Worm (Caenorhabditis elegans) whole organism, L2 larva: ENCODE data around the gene Y47D7A.17.

ENCODE experiments used
- ZK546.5 ChIP-seq: sonication (generic microtip); optimal IDR thresholded peaks from 2 replicates; lab custom pipeline; 2017; ENCODE audit warnings: missing biosample characterization, missing genetic modification characterization
- ama-1 ChIP-seq: fragments of 150-350 bp; optimal IDR thresholded peaks from 2 replicates; lab custom pipeline; 2018; ENCODE audit warnings: inconsistent platforms
- ceh-16 ChIP-seq: fragments of 150-350 bp; optimal IDR thresholded peaks from 2 replicates; lab custom pipeline; 2014; ENCODE audit warnings: missing biosample characterization, missing genetic modification characterization
- elt-3 ChIP-seq: sonication (generic microtip); optimal IDR thresholded peaks from 2 replicates; lab custom pipeline; 2017; ENCODE audit warnings: missing biosample characterization, missing genetic modification characterization
- nhr-129 ChIP-seq: fragments of 150-350 bp; optimal IDR thresholded peaks from 2 replicates; lab custom pipeline; 2014; ENCODE audit warnings: missing biosample characterization, missing genetic modification characterization
- nhr-237 ChIP-seq: fragments of 150-350 bp; optimal IDR thresholded peaks from 2 replicates; lab custom pipeline; 2014; ENCODE audit warnings: missing biosample characterization, missing genetic modification characterization
- sem-4 ChIP-seq: fragments of 150-350 bp; optimal IDR thresholded peaks from 2 replicates; lab custom pipeline; 2014; ENCODE audit warnings: missing biosample characterization, missing genetic modification reagents, missing genetic modification characterization
- skn-1 ChIP-seq: sonication (generic microtip); optimal IDR thresholded peaks from 2 replicates; lab custom pipeline; 2017; ENCODE audit warnings: missing biosample characterization, missing genetic modification characterization
- sma-3 ChIP-seq: sonication (generic microtip); optimal IDR thresholded peaks from 2 replicates; lab custom pipeline; 2016; ENCODE audit warnings: missing genetic modification reagents, missing genetic modification characterization, missing compliant biosample characterization
- sma-9 ChIP-seq, 2 experiments: fragments of 150-350 bp in 1 of 2; sonication (generic microtip) in 1 of 2; optimal IDR thresholded peaks; 2 replicates each; lab custom pipeline; 2014 to 2016; ENCODE audit warnings: missing genetic modification characterization in 2 of 2, mild to moderate bottlenecking in 1 of 2, missing biosample characterization in 1 of 2, missing compliant biosample characterization in 1 of 2, missing genetic modification reagents in 1 of 2, moderate library complexity in 1 of 2

- TF ChIP-seq nhr-237 (tag; lab: Kevin White, UChicago): no peak
- no peak for TF ChIP-seq nhr-129 (tag; lab: Kevin White, UChicago)
- no peak for TF ChIP-seq ama-1 (lab: Kevin White, UChicago)
- no peak for TF ChIP-seq sma-3 (GFP tag; lab: Kevin White, UChicago)
- no peak for TF ChIP-seq skn-1 (tag; lab: Kevin White, UChicago)
- TF ChIP-seq ceh-16 (tag; lab: Kevin White, UChicago): no peak
- no peak for TF ChIP-seq elt-3 (tag; lab: Kevin White, UChicago)
- TF ChIP-seq sem-4 (tag; lab: Kevin White, UChicago): no peak
- no peak for TF ChIP-seq sma-9 (GFP tag; optimal IDR thresholded peaks at IDR 0.05; lab: Kevin White, UChicago)
- no peak for TF ChIP-seq sma-9 (tag; optimal IDR thresholded peaks at IDR 0.05; lab: Kevin White, UChicago)
- TF ChIP-seq ZK546.5 (tag; lab: Kevin White, UChicago): no peak
Observed at ce11 chrV:4435411-4435981, 23.9 kb upstream of the Y47D7A.17 start, which contains the start of gene Y47D7A.13.
